Fruit fly (Drosophila melanogaster): Measurements from ENCODE around the gene ash1.

- TF ChIP-seq CG8478 (optimal IDR thresholded peaks at IDR 0.05) (no peak), CTCF (optimal IDR thresholded peaks at IDR 0.05) (peak in 1 of 2 experiments; percentile 28)
Measured at dm6 chr3L:19618072-19618958, 19.8 kb upstream of the ash1 start, which contains the start of gene asf1.

Data from S2 (cell line).